Worm (Caenorhabditis elegans) whole organism, late embryonic: Measurements from ENCODE around the gene icd-1.

ENCODE experiments used
- ceh-48 ChIP-seq: sonication (generic microtip); optimal IDR thresholded peaks from 2 replicates; lab custom pipeline; 2016; ENCODE audit warnings: missing genetic modification characterization, inconsistent platforms, missing compliant biosample characterization
- elt-4 ChIP-seq: sonication (generic microtip); optimal IDR thresholded peaks from 2 replicates; lab custom pipeline; 2016; ENCODE audit warnings: missing genetic modification characterization, missing compliant biosample characterization
- fkh-10 ChIP-seq: fragments of 150-350 bp; optimal IDR thresholded peaks from 2 replicates; lab custom pipeline; 2014; ENCODE audit warnings: missing biosample characterization, missing genetic modification reagents, missing genetic modification characterization
- nhr-11 ChIP-seq: fragments of 150-350 bp; optimal IDR thresholded peaks from 2 replicates; lab custom pipeline; 2014; ENCODE audit warnings: missing biosample characterization, missing genetic modification characterization
- pqm-1 ChIP-seq: sonication (generic microtip); optimal IDR thresholded peaks from 2 replicates; lab custom pipeline; 2016; ENCODE audit warnings: missing genetic modification characterization, missing compliant biosample characterization
- sox-4 ChIP-seq: sonication (generic microtip); optimal IDR thresholded peaks from 2 replicates; lab custom pipeline; 2017; ENCODE audit warnings: mild to moderate bottlenecking, missing genetic modification characterization, inconsistent platforms, missing compliant biosample characterization
- tbx-2 ChIP-seq: sonication (generic microtip); optimal IDR thresholded peaks from 2 replicates; lab custom pipeline; 2016; ENCODE audit warnings: missing genetic modification characterization, missing compliant biosample characterization
- ttx-3 ChIP-seq: sonication (generic microtip); optimal IDR thresholded peaks from 2 replicates; lab custom pipeline; 2016; ENCODE audit warnings: missing genetic modification reagents, missing genetic modification characterization, missing compliant biosample characterization
- unc-55 ChIP-seq: sonication (generic microtip); optimal IDR thresholded peaks from 2 replicates; lab custom pipeline; 2017; ENCODE audit warnings: missing biosample characterization, missing genetic modification reagents, missing genetic modification characterization
- ztf-16 ChIP-seq: sonication (generic microtip); optimal IDR thresholded peaks from 2 replicates; lab custom pipeline; 2017; ENCODE audit warnings: missing genetic modification characterization, missing compliant biosample characterization

- no peak for TF ChIP-seq ttx-3 (tag; lab: Kevin White, UChicago)
- no peak for TF ChIP-seq ceh-48
- TF ChIP-seq ztf-16 (tag; lab: Kevin White, UChicago): no peak
- TF ChIP-seq fkh-10 (GFP tag; lab: Kevin White, UChicago): no peak
- TF ChIP-seq tbx-2 (tag; lab: Kevin White, UChicago): no peak
- no peak for TF ChIP-seq unc-55 (GFP tag; lab: Kevin White, UChicago)
- no peak for TF ChIP-seq elt-4
- TF ChIP-seq nhr-11 (tag; lab: Kevin White, UChicago): no peak
- no peak for TF ChIP-seq pqm-1 (tag; lab: Kevin White, UChicago)
- no peak for TF ChIP-seq sox-4 (tag; lab: Kevin White, UChicago)
Observed at ce11 chrII:6582758-6583157, 5.7 kb downstream of the icd-1 start, which contains the start of gene C56C10.4.
